Worm (Caenorhabditis elegans) whole organism, L4/young adult: ENCODE measurements around the gene fipr-21.

Source experiments
- W03F9.2 ChIP-seq: fragments of 150-350 bp; optimal IDR thresholded peaks from 2 replicates; lab custom pipeline; 2014; ENCODE audit warnings: missing biosample characterization, missing genetic modification characterization
- him-1 ChIP-seq: sonication (generic microtip); optimal IDR thresholded peaks from 2 replicates; lab custom pipeline; 2016; ENCODE audit warnings: missing genotype, missing genetic modification reagents, missing genetic modification characterization, missing compliant biosample characterization

- TF ChIP-seq him-1 (no peak), W03F9.2 (no peak)
Measured at ce11 chrX:10317565-10317964, 13.2 kb downstream of the fipr-21 start, which contains the start of gene R07E3.6.
